Worm (Caenorhabditis elegans) whole organism, mixed stage, embryonic: ENCODE measurements around the gene fis-1.

ENCODE experiments used
- lin-13 ChIP-seq: fragments of 150-350 bp; optimal IDR thresholded peaks from 2 replicates; lab custom pipeline; 2014; ENCODE audit warnings: missing biosample characterization, missing genetic modification characterization
- nhr-12 ChIP-seq: fragments of 150-350 bp; optimal IDR thresholded peaks from 2 replicates; lab custom pipeline; 2014; ENCODE audit warnings: missing biosample characterization, missing genetic modification characterization
- nhr-237 ChIP-seq: fragments of 150-350 bp; optimal IDR thresholded peaks from 2 replicates; lab custom pipeline; 2014; ENCODE audit warnings: missing biosample characterization, missing genetic modification characterization

ce11 chrII:6706552-6707091 is 48.4 kb upstream of the fis-1 start:
- TF ChIP-seq nhr-12 (tag; lab: Kevin White, UChicago) (no peak), lin-13 (tag; lab: Kevin White, UChicago) (no peak), nhr-237 (tag; lab: Kevin White, UChicago) (no peak)
